Worm (Caenorhabditis elegans): ENCODE results near the gene psf-1.

DNA sequence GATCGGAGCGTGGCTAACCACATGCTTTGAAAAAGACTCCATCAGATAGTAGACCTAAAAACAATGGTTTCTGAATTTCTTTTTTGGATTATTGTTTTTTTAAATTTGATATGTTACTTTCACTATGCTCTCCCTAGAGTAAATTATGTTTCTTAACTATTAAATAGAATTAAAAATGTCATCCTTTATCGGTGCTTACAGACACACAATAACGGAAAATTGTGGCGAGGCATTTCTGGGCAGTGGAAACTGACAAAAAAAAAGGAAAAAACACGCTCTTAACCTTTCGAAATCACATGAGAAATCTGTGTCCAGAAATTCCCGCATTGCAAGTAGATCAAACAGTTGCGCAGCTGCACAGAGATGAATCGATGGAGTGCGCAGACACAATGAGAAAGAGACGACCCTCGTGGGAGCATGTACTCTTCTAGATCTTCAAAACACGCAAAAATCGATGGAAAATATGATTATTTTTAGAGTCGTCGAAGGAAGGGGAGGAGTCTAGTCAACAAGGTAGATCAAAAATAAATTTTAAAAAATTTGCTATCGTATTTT lies 11.7 kb downstream of the psf-1 start, which contains the start of gene ZK892.6:
- TF ChIP-seq dao-5 (tag; optimal IDR thresholded peaks at IDR 0.05): no peak
- no peak for TF ChIP-seq him-1 (tag; optimal IDR thresholded peaks at IDR 0.05)
